Worm (Caenorhabditis elegans) whole organism, early embryonic: Measurements from ENCODE around the gene sgk-1.

ENCODE experiments used
- flt-1 ChIP-seq: fragments of 200-800 bp; sonication (Bioruptor generic); IDR thresholded peaks from 2 replicates; pipeline ENCODE4 v1.3.6; 2022; ENCODE audit warnings: missing genetic modification characterization, missing compliant biosample characterization
- pes-1 ChIP-seq: fragments of 200-800 bp; sonication (Bioruptor generic); IDR thresholded peaks from 2 replicates; pipeline ENCODE4 v1.3.6; 2022; ENCODE audit warnings: missing genetic modification reagents, missing genetic modification characterization, missing compliant biosample characterization
- tbx-11 ChIP-seq: fragments of 200-800 bp; sonication (Bioruptor generic); IDR thresholded peaks from 2 replicates; pipeline ENCODE4 v1.3.6; 2022; ENCODE audit warnings: missing genetic modification characterization, missing compliant biosample characterization

DNA sequence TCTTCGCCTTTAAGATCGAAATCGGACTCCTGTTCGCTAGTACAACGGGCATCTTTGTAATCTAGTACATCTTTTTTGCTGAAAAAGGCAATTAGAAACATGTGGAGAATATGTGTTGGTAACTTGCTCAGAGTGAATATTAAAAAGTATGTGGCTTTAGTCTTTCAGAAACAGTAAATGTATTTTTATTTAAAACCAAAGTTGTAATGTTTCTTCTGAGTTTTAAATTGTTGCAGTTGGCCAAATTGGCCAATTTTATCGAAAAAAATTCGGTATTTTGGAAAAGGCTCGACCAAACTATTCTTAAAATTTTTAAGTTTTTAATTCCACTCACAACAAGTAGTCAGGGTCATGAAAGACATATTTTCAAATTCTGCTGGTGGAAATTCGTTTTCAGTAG is 21.2 kb upstream of the sgk-1 start, which contains the start of gene F52E10.2:
- TF ChIP-seq tbx-11 (GFP tag; lab: Robert Waterston, UW) (no peak), flt-1 (GFP tag; lab: Robert Waterston, UW) (no peak), pes-1 (GFP tag; lab: Robert Waterston, UW) (no peak)
